Fruit fly (Drosophila melanogaster) whole organism, pupa: ENCODE data around the gene CG14983.

ENCODE experiments used
- CG10348 ChIP-seq: fragments of 200-800 bp; sonication (Bioruptor generic); IDR thresholded peaks from 2 replicates; pipeline ENCODE4 v1.3.6; 2022; ENCODE audit warnings: missing biosample characterization, missing genetic modification characterization
- CG12605 ChIP-seq: fragments of 200-800 bp; sonication (Bioruptor generic); IDR thresholded peaks from 2 replicates; pipeline ENCODE4 v1.3.6; 2022; ENCODE audit warnings: missing biosample characterization, missing genetic modification characterization
- CG13204 ChIP-seq: fragments of 200-800 bp; sonication (Bioruptor generic); optimal IDR thresholded peaks from 2 replicates; lab custom pipeline; 2018; ENCODE audit warnings: missing biosample characterization, mild to moderate bottlenecking, missing genetic modification characterization, moderate library complexity
- CG14655 ChIP-seq: fragments of 200-800 bp; sonication (Bioruptor generic); optimal IDR thresholded peaks from 3 replicates; lab custom pipeline; 2017; ENCODE audit warnings: mild to moderate bottlenecking, missing biosample characterization, missing genetic modification reagents, missing genetic modification characterization
- CG15710 ChIP-seq: fragments of 200-800 bp; sonication (Bioruptor generic); optimal IDR thresholded peaks from 2 replicates; lab custom pipeline; 2018; ENCODE audit warnings: missing biosample characterization, mild to moderate bottlenecking, missing genetic modification characterization, moderate library complexity
- CG17806 ChIP-seq: fragments of 200-800 bp; sonication (Bioruptor generic); optimal IDR thresholded peaks from 2 replicates; lab custom pipeline; 2018; ENCODE audit warnings: missing biosample characterization, mild to moderate bottlenecking, missing genetic modification characterization, moderate library complexity
- CG32121 ChIP-seq: fragments of 200-800 bp; sonication (Bioruptor generic); IDR thresholded peaks from 2 replicates; pipeline ENCODE4 v1.3.6; 2022; ENCODE audit warnings: missing biosample characterization, missing genetic modification characterization
- CG34367 ChIP-seq: fragments of 200-800 bp; sonication (Bioruptor generic); optimal IDR thresholded peaks from 2 replicates; lab custom pipeline; 2018; ENCODE audit warnings: missing biosample characterization, mild to moderate bottlenecking, missing genetic modification characterization
- CG4496 ChIP-seq: fragments of 200-800 bp; sonication (Bioruptor generic); IDR thresholded peaks from 3 replicates; pipeline ENCODE4 v1.3.6; 2022; ENCODE audit warnings: missing biosample characterization, missing genetic modification characterization
- CG8159 ChIP-seq: fragments of 200-800 bp; sonication (Bioruptor generic); optimal IDR thresholded peaks from 3 replicates; lab custom pipeline; 2018; ENCODE audit warnings: missing biosample characterization, mild to moderate bottlenecking, missing genetic modification characterization, moderate library complexity
- CG8301 ChIP-seq: fragments of 200-800 bp; sonication (Bioruptor generic); optimal IDR thresholded peaks from 2 replicates; lab custom pipeline; 2018; ENCODE audit warnings: missing biosample characterization, mild to moderate bottlenecking, missing genetic modification characterization
- CG9948 ChIP-seq: fragments of 200-800 bp; sonication (Bioruptor generic); optimal IDR thresholded peaks from 2 replicates; lab custom pipeline; 2018; ENCODE audit warnings: missing biosample characterization, mild to moderate bottlenecking, missing genetic modification characterization, moderate library complexity
- D1 ChIP-seq: fragments of 200-800 bp; sonication (Bioruptor generic); optimal IDR thresholded peaks from 2 replicates; lab custom pipeline; 2018; ENCODE audit warnings: missing biosample characterization, mild to moderate bottlenecking, missing genetic modification characterization, moderate library complexity
- EcR ChIP-seq: fragments of 200-800 bp; sonication (Bioruptor generic); optimal IDR thresholded peaks from 3 replicates; lab custom pipeline; 2019; ENCODE audit warnings: missing biosample characterization, missing genetic modification characterization, mild to moderate bottlenecking, moderate library complexity, missing genetic modification reagents
- Ets98B ChIP-seq: fragments of 200-800 bp; sonication (Bioruptor generic); IDR thresholded peaks from 2 replicates; pipeline ENCODE4 v1.3.6; 2022; ENCODE audit warnings: missing biosample characterization, missing genetic modification characterization
- Pif1A ChIP-seq: fragments of 200-800 bp; sonication (Bioruptor generic); optimal IDR thresholded peaks from 3 replicates; lab custom pipeline; 2016; ENCODE audit warnings: missing biosample characterization, missing genetic modification characterization
- Pif1B ChIP-seq: fragments of 200-800 bp; sonication (Bioruptor generic); optimal IDR thresholded peaks from 3 replicates; lab custom pipeline; 2016; ENCODE audit warnings: missing biosample characterization, missing genetic modification characterization
- Snoo ChIP-seq: fragments of 200-800 bp; sonication (Bioruptor generic); optimal IDR thresholded peaks from 3 replicates; lab custom pipeline; 2017; ENCODE audit warnings: missing biosample characterization, mild to moderate bottlenecking, missing genetic modification characterization, inconsistent platforms
- fd96Ca ChIP-seq: fragments of 200-800 bp; sonication (Bioruptor generic); IDR thresholded peaks from 3 replicates; pipeline ENCODE4 v1.3.6; 2022; ENCODE audit warnings: missing biosample characterization, missing genetic modification characterization
- gl ChIP-seq: fragments of 200-800 bp; sonication (Bioruptor generic); optimal IDR thresholded peaks from 2 replicates; lab custom pipeline; 2018; ENCODE audit warnings: missing biosample characterization, mild to moderate bottlenecking, missing genetic modification characterization
- rn ChIP-seq: fragments of 200-800 bp; sonication (Bioruptor generic); IDR thresholded peaks from 2 replicates; pipeline ENCODE4 v1.3.6; 2022; ENCODE audit warnings: missing biosample characterization, missing genetic modification characterization

CG14983 gene

dm6 chr3L:3952468-3952867 lies 3.4 kb upstream of the CG14983 start, which contains the start of gene CG14984:
Gene CG14984 (minus strand): TSS chr3L:3952550.
- TF ChIP-seq CG10348 (0 out of 2 replicates have a peak, but pooled peaks have one; percentile 29), EcR (GFP tag; lab: Kevin White, UChicago) (no peak), fd96Ca (GFP tag; lab: Robert Waterston, UW) (peak; percentile 84), CG15710 (peak; percentile 85), D1 (tag; lab: Kevin White, UChicago) (peak; percentile 19), CG9948 (tag; lab: Kevin White, UChicago) (peak; percentile 89), Pif1B (GFP tag; lab: Kevin White, UChicago) (peak; percentile 71), CG4496 (GFP tag; lab: Robert Waterston, UW) (peak; percentile 79), CG14655 (peak; percentile 89), Ets98B (GFP tag; lab: Robert Waterston, UW) (peak; percentile 74), CG8301 (tag; lab: Kevin White, UChicago) (peak; percentile 85), CG32121 (GFP tag; lab: Robert Waterston, UW) (no peak), CG8159 (peak; percentile 90), CG17806 (tag; lab: Kevin White, UChicago) (peak; percentile 89), CG34367 (peak; percentile 63), rn (peak; percentile 69), Snoo (tag; lab: Kevin White, UChicago) (peak; percentile 61), CG12605 (GFP tag; lab: Robert Waterston, UW) (peak; percentile 88), CG13204 (GFP tag; lab: Kevin White, UChicago) (peak; percentile 36), gl (peak; percentile 78), Pif1A (GFP tag; lab: Kevin White, UChicago) (peak; percentile 75)
- TF ChIP-seq, all 21 proteins: peak for 19

- TF ChIP-seq Ets98B (GFP tag; lab: Robert Waterston, UW) (no peak), Pif1B (GFP tag; lab: Kevin White, UChicago) (no peak), CG15710 (no peak), rn (no peak), gl (no peak), Snoo (tag; lab: Kevin White, UChicago) (no peak), CG17806 (tag; lab: Kevin White, UChicago) (no peak), EcR (GFP tag; lab: Kevin White, UChicago) (no peak), CG14655 (no peak), CG10348 (no peak), CG32121 (GFP tag; lab: Robert Waterston, UW) (no peak), CG12605 (GFP tag; lab: Robert Waterston, UW) (no peak), CG9948 (tag; lab: Kevin White, UChicago) (no peak), fd96Ca (GFP tag; lab: Robert Waterston, UW) (no peak), CG8159 (no peak)
Measured at dm6 chr3L:3951875-3952274, 2.8 kb upstream of the CG14983 start.

- TF ChIP-seq CG4496 (GFP tag; lab: Robert Waterston, UW), result no peak
- peak; percentile 44 for TF ChIP-seq D1 (tag; lab: Kevin White, UChicago)
Measured at dm6 chr3L:3947301-3947941, 1.7 kb downstream of the CG14983 start, which contains the start of gene CG10853. Gene CG10853 (plus strand): TSS chr3L:3947891.

- TF ChIP-seq CG15710 (no peak), CG17806 (tag; lab: Kevin White, UChicago) (no peak), Pif1A (GFP tag; lab: Kevin White, UChicago) (no peak), Ets98B (GFP tag; lab: Robert Waterston, UW) (no peak), CG13204 (GFP tag; lab: Kevin White, UChicago) (no peak), CG10348 (no peak), CG14655 (no peak), D1 (tag; lab: Kevin White, UChicago) (no peak), Snoo (tag; lab: Kevin White, UChicago) (peak; percentile 5), CG12605 (GFP tag; lab: Robert Waterston, UW) (peak; percentile 70), EcR (GFP tag; lab: Kevin White, UChicago) (peak; percentile 25), CG9948 (tag; lab: Kevin White, UChicago) (no peak), gl (no peak), CG8159 (peak; percentile 4), CG8301 (tag; lab: Kevin White, UChicago) (no peak), CG4496 (GFP tag; lab: Robert Waterston, UW) (0 out of 3 replicates have a peak, but pooled peaks have one; percentile 37), fd96Ca (GFP tag; lab: Robert Waterston, UW) (peak; percentile 8; the same call in 1 of the 3 replicates), CG34367 (no peak), rn (no peak), CG32121 (GFP tag; lab: Robert Waterston, UW) (no peak), Pif1B (GFP tag; lab: Kevin White, UChicago) (no peak)
Measured at dm6 chr3L:3942241-3943028, 6.7 kb downstream of the CG14983 start, which contains the start of the genes CG10863 and CG14982. Gene CG10863 (minus strand): TSS chr3L:3942465. Gene CG14982 (plus strand): TSS chr3L:3942710.

dm6 chr3L:3940075-3940819 lies 8.9 kb downstream of the CG14983 start, which contains the start of gene CG12766:
Gene CG12766 (minus strand): TSS chr3L:3940125.
- TF ChIP-seq Ets98B (GFP tag; lab: Robert Waterston, UW) (peak; percentile 21; the same call in 1 of the 2 replicates), CG4496 (GFP tag; lab: Robert Waterston, UW) (peak; percentile 80), CG12605 (GFP tag; lab: Robert Waterston, UW) (peak; percentile 55), EcR (GFP tag; lab: Kevin White, UChicago) (no peak), rn (no peak), CG32121 (GFP tag; lab: Robert Waterston, UW) (peak; percentile 52)
